Worm (Caenorhabditis elegans) whole organism, L1 larva: ENCODE results near the gene K08B5.2.
A peak's percentile ranks its signal among the peaks of the same experiment; 100 is the strongest.

Source experiments
- aha-1 ChIP-seq: fragments of 150-350 bp; optimal IDR thresholded peaks from 2 replicates; lab custom pipeline; 2014; ENCODE audit warnings: missing biosample characterization, missing genetic modification characterization
- ceh-82 ChIP-seq, 3 experiments: fragments of 150-350 bp in 1 of 3; sonication (generic microtip) in 2 of 3; optimal IDR thresholded peaks; 2 replicates each; lab custom pipeline; 2014 to 2017; ENCODE audit warnings: missing biosample characterization in 3 of 3, missing genetic modification characterization in 3 of 3
- elt-3 ChIP-seq, 6 experiments: fragments of 150-350 bp in 1 of 6; sonication (generic microtip); optimal IDR thresholded peaks; 2 replicates each; lab custom pipeline; 2017 to 2018; ENCODE audit warnings: missing biosample characterization in 6 of 6, missing genetic modification characterization in 6 of 6, inconsistent platforms in 1 of 6
- jun-1 ChIP-seq: fragments of 150-350 bp; optimal IDR thresholded peaks from 2 replicates; lab custom pipeline; 2014; ENCODE audit warnings: missing biosample characterization, missing genetic modification reagents, missing genetic modification characterization
- lin-13 ChIP-seq: fragments of 150-350 bp; optimal IDR thresholded peaks from 2 replicates; lab custom pipeline; 2014; ENCODE audit warnings: missing biosample characterization, missing genetic modification reagents, missing genetic modification characterization
- lsy-2 ChIP-seq, 2 experiments: fragments of 150-350 bp; optimal IDR thresholded peaks; 2 replicates each; lab custom pipeline; 2014; ENCODE audit warnings: missing biosample characterization in 2 of 2, missing genetic modification characterization in 2 of 2
- mdl-1 ChIP-seq, 2 experiments: fragments of 150-350 bp; optimal IDR thresholded peaks; 2 replicates each; lab custom pipeline; 2014 to 2017; ENCODE audit warnings: missing biosample characterization in 2 of 2, missing genetic modification characterization in 2 of 2, inconsistent platforms in 1 of 2
- mep-1 ChIP-seq: fragments of 150-350 bp; optimal IDR thresholded peaks from 2 replicates; lab custom pipeline; 2014; ENCODE audit warnings: missing biosample characterization, missing genetic modification characterization
- nhr-28 ChIP-seq: fragments of 150-350 bp; optimal IDR thresholded peaks from 2 replicates; lab custom pipeline; 2014; ENCODE audit warnings: missing biosample characterization, missing genetic modification characterization
- pqm-1 ChIP-seq: sonication (generic microtip); optimal IDR thresholded peaks from 3 replicates; lab custom pipeline; 2017; ENCODE audit warnings: missing biosample characterization, missing genetic modification characterization
- skn-1 ChIP-seq: fragments of 150-350 bp; optimal IDR thresholded peaks from 2 replicates; lab custom pipeline; 2014; ENCODE audit warnings: missing biosample characterization, missing genetic modification characterization
- sox-4 ChIP-seq: sonication (generic microtip); optimal IDR thresholded peaks from 2 replicates; lab custom pipeline; 2016; ENCODE audit warnings: missing genetic modification characterization, missing compliant biosample characterization
- unc-62 ChIP-seq: fragments of 150-350 bp; optimal IDR thresholded peaks from 2 replicates; lab custom pipeline; 2014; ENCODE audit warnings: missing biosample characterization, missing genetic modification reagents, missing genetic modification characterization
- zip-4 ChIP-seq: fragments of 200-800 bp; sonication (Bioruptor generic); optimal IDR thresholded peaks from 2 replicates; lab custom pipeline; 2018; ENCODE audit warnings: mild to moderate bottlenecking, missing genetic modification characterization, moderate library complexity, missing compliant biosample characterization

ce11 chrX:16553845-16554426 lies at the start of gene K08B5.2:
- TF ChIP-seq zip-4 (GFP tag; lab: Kevin White, UChicago) (no peak), mdl-1 (tag; optimal IDR thresholded peaks at IDR 0.05; lab: Kevin White, UChicago) (no peak), mep-1 (tag; lab: Kevin White, UChicago) (no peak), lin-13 (GFP tag; lab: Kevin White, UChicago) (no peak), lsy-2 (tag; optimal IDR thresholded peaks at IDR 0.05; lab: Kevin White, UChicago) (peak in 1 of 2 experiments; percentile 20), sox-4 (tag; lab: Kevin White, UChicago) (no peak), skn-1 (tag; lab: Kevin White, UChicago) (no peak), nhr-28 (tag; lab: Kevin White, UChicago) (no peak), ceh-82 (tag; optimal IDR thresholded peaks at IDR 0.05; lab: Kevin White, UChicago) (peak in 1 of 3 experiments; percentile 19), elt-3 (tag; optimal IDR thresholded peaks at IDR 0.05; lab: Kevin White, UChicago) (no peak), unc-62 (GFP tag; lab: Kevin White, UChicago) (no peak), aha-1 (no peak), pqm-1 (no peak), jun-1 (tag; lab: Kevin White, UChicago) (no peak)
